Fruit fly (Drosophila melanogaster) whole organism, wandering third instar larva: ENCODE measurements around the gene Shawn.

Experiments
- GATAd ChIP-seq: sonication (Bioruptor generic); optimal IDR thresholded peaks from 2 replicates; lab custom pipeline; 2016; ENCODE audit warnings: missing biosample characterization, missing genetic modification characterization
- Mio ChIP-seq: sonication (Bioruptor generic); optimal IDR thresholded peaks from 2 replicates; lab custom pipeline; 2016; ENCODE audit warnings: missing biosample characterization, missing genetic modification characterization
- h ChIP-seq: fragments of 200-800 bp; sonication (Bioruptor generic); optimal IDR thresholded peaks from 3 replicates; lab custom pipeline; 2016; ENCODE audit warnings: missing biosample characterization, mild to moderate bottlenecking, missing genetic modification characterization

DNA sequence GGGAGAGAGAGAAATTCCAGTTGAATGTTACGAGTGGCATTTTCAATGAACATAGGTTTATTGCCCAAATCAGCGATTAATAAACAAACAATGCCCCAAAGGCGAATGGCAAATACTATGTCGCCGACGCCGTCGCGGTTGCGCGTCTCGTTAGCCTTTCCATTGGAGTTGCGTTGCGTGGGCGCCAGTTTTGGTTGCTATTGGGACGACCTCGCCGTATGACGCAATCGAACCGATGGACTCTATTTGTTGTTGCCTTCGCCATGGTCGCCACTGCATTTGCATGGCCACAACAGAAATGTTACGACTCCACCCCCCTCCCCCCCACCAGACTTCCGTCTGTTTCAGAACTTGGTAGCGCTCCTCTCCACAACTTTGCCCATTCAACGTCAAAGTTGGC is 4.8 kb upstream of the Shawn start:
- no peak for TF ChIP-seq h (GFP tag; lab: Kevin White, UChicago)
- no peak for TF ChIP-seq GATAd (GFP tag; lab: Kevin White, UChicago)
- TF ChIP-seq Mio, result no peak
